Worm (Caenorhabditis elegans) whole organism, midembryonic: ENCODE results near the gene E02H9.1.
"Not testable (repeated sequence)": the region's sequence is repeated elsewhere in the genome, so short reads cannot be mapped to it uniquely, and the experiment has no call there.

ENCODE experiments used
- T22C8.4 ChIP-seq: fragments of 200-800 bp; sonication (Bioruptor generic); IDR thresholded peaks from 2 replicates; pipeline ENCODE4 v1.3.6; 2022; ENCODE audit warnings: missing genetic modification characterization, missing compliant biosample characterization
- cog-1 ChIP-seq: sonication (generic microtip); optimal IDR thresholded peaks from 2 replicates; lab custom pipeline; 2016; ENCODE audit warnings: missing genetic modification characterization, missing compliant biosample characterization
- flt-1 ChIP-seq: fragments of 200-800 bp; sonication (Bioruptor generic); IDR thresholded peaks from 2 replicates; pipeline ENCODE4 v1.3.6; 2022; ENCODE audit warnings: missing genetic modification characterization, missing compliant biosample characterization
- klf-2 ChIP-seq: fragments of 200-800 bp; sonication (Bioruptor generic); conservative IDR thresholded peaks from 2 replicates; pipeline ENCODE4 v1.3.6; 2022; ENCODE audit warnings: missing genetic modification reagents, missing genetic modification characterization, missing compliant biosample characterization
- ref-1 ChIP-seq: fragments of 200-800 bp; sonication (Bioruptor generic); conservative IDR thresholded peaks from 2 replicates; pipeline ENCODE4 v1.3.6; 2022; ENCODE audit warnings: missing genetic modification reagents, missing genetic modification characterization, missing compliant biosample characterization
- ztf-23 ChIP-seq: fragments of 200-800 bp; sonication (Bioruptor generic); IDR thresholded peaks from 2 replicates; pipeline ENCODE4 v1.3.6; 2022; ENCODE audit warnings: missing genetic modification reagents, missing genetic modification characterization, missing compliant biosample characterization

- TF ChIP-seq ref-1 (GFP tag; lab: Robert Waterston, UW); flt-1; T22C8.4 (GFP tag; lab: Robert Waterston, UW); klf-2; cog-1 (tag; lab: Kevin White, UChicago); ztf-23 (GFP tag; lab: Robert Waterston, UW): not testable (repeated sequence)
Measured at ce11 chrIII:2435373-2435772, 32.9 kb upstream of the E02H9.1 start, which contains the start of gene W04B5.6.
